Fruit fly (Drosophila melanogaster): Measurements from ENCODE around the gene Mtp.

The Mtp gene

dm6 chr2L:20891188-20891587 lies 31.5 kb downstream of the Mtp start:
- TF ChIP-seq Pif1A (GFP tag; optimal IDR thresholded peaks at IDR 0.05), result peak; percentile 29
- TF ChIP-seq CG17806 (tag; optimal IDR thresholded peaks at IDR 0.05), result no peak
- TF ChIP-seq Pif1B (GFP tag; optimal IDR thresholded peaks at IDR 0.05), result no peak
- peak; percentile 77 for TF ChIP-seq CG4496 (GFP tag; IDR thresholded peaks at IDR 0.05)
- TF ChIP-seq CG8159 (tag; optimal IDR thresholded peaks at IDR 0.05), result peak; percentile 9
- peak; percentile 38 for TF ChIP-seq CG34367 (tag; optimal IDR thresholded peaks at IDR 0.05)
- TF ChIP-seq Snoo (tag; optimal IDR thresholded peaks at IDR 0.05), result no peak
- peak; percentile 40 for TF ChIP-seq CG8301 (tag; optimal IDR thresholded peaks at IDR 0.05)
- peak; percentile 73 for TF ChIP-seq CG12605 (GFP tag; IDR thresholded peaks at IDR 0.05)
- TF ChIP-seq fd96Ca (GFP tag; IDR thresholded peaks at IDR 0.05), result no peak; the same call in 2 of the 3 replicates
- TF ChIP-seq CG15710 (tag; optimal IDR thresholded peaks at IDR 0.05), result peak; percentile 9
- TF ChIP-seq rn (GFP tag; IDR thresholded peaks at IDR 0.05), result no peak
- peak; percentile 58 for TF ChIP-seq CG14655 (GFP tag; optimal IDR thresholded peaks at IDR 0.05)
- TF ChIP-seq CG32121 (GFP tag; IDR thresholded peaks at IDR 0.05), result peak; percentile 16; the same call in 1 of the 2 replicates
- TF ChIP-seq Ets98B (GFP tag; IDR thresholded peaks at IDR 0.05), result peak; percentile 61
- TF ChIP-seq D1 (tag; optimal IDR thresholded peaks at IDR 0.05), result peak; percentile 43
- TF ChIP-seq CG13204 (GFP tag; optimal IDR thresholded peaks at IDR 0.05), result no peak
- TF ChIP-seq gl (tag; optimal IDR thresholded peaks at IDR 0.05), result peak; percentile 59

dm6 chr2L:20889857-20890606 lies 32.6 kb downstream of the Mtp start:
- TF ChIP-seq CG8301 (tag; optimal IDR thresholded peaks at IDR 0.05) (peak; percentile 2), CG34367 (tag; optimal IDR thresholded peaks at IDR 0.05) (no peak), CG32121 (GFP tag; IDR thresholded peaks at IDR 0.05) (peak; percentile 65), fd96Ca (GFP tag; IDR thresholded peaks at IDR 0.05) (0 out of 3 replicates have a peak, but pooled peaks have one; percentile 32)

- TF ChIP-seq CG34367 (tag; optimal IDR thresholded peaks at IDR 0.05), result no peak
- no peak for TF ChIP-seq EcR (GFP tag; optimal IDR thresholded peaks at IDR 0.05)
- no peak for TF ChIP-seq CG12605 (GFP tag; IDR thresholded peaks at IDR 0.05)
- no peak for TF ChIP-seq CG10348 (GFP tag; IDR thresholded peaks at IDR 0.05)
- no peak for TF ChIP-seq CG8159 (tag; optimal IDR thresholded peaks at IDR 0.05)
- no peak for TF ChIP-seq CG32121 (GFP tag; IDR thresholded peaks at IDR 0.05)
- no peak for TF ChIP-seq Ets98B (GFP tag; IDR thresholded peaks at IDR 0.05)
- TF ChIP-seq fd96Ca (GFP tag; IDR thresholded peaks at IDR 0.05), result no peak
- TF ChIP-seq Pif1B (GFP tag; optimal IDR thresholded peaks at IDR 0.05), result no peak
- no peak for TF ChIP-seq CG14655 (GFP tag; optimal IDR thresholded peaks at IDR 0.05)
- no peak for TF ChIP-seq CG4496 (GFP tag; IDR thresholded peaks at IDR 0.05)
- TF ChIP-seq rn (GFP tag; IDR thresholded peaks at IDR 0.05), result no peak
- TF ChIP-seq CG8301 (tag; optimal IDR thresholded peaks at IDR 0.05), result no peak
- no peak for TF ChIP-seq CG13204 (GFP tag; optimal IDR thresholded peaks at IDR 0.05)
- no peak for TF ChIP-seq CG17806 (tag; optimal IDR thresholded peaks at IDR 0.05)
Measured at dm6 chr2L:20887273-20887672, 35.4 kb downstream of the Mtp start.

dm6 chr2L:20885889-20886507 lies 36.7 kb downstream of the Mtp start:
- TF ChIP-seq fd96Ca (GFP tag; IDR thresholded peaks at IDR 0.05) (peak; percentile 6; the same call in 1 of the 3 replicates), CG9948 (tag; optimal IDR thresholded peaks at IDR 0.05) (no peak), gl (tag; optimal IDR thresholded peaks at IDR 0.05) (no peak)

- TF ChIP-seq Pif1B (GFP tag; optimal IDR thresholded peaks at IDR 0.05), result no peak
- TF ChIP-seq CG34367 (tag; optimal IDR thresholded peaks at IDR 0.05), result no peak
- TF ChIP-seq fd96Ca (GFP tag; IDR thresholded peaks at IDR 0.05), result 0 out of 3 replicates have a peak, but pooled peaks have one; percentile 18
- no peak for TF ChIP-seq CG12605 (GFP tag; IDR thresholded peaks at IDR 0.05)
Measured at dm6 chr2L:20883624-20884220, 39.0 kb downstream of the Mtp start.

- TF ChIP-seq EcR (GFP tag; optimal IDR thresholded peaks at IDR 0.05) (no peak), Pif1B (GFP tag; optimal IDR thresholded peaks at IDR 0.05) (no peak), CG9948 (tag; optimal IDR thresholded peaks at IDR 0.05) (no peak), CG17806 (tag; optimal IDR thresholded peaks at IDR 0.05) (no peak), CG8159 (tag; optimal IDR thresholded peaks at IDR 0.05) (no peak), fd96Ca (GFP tag; IDR thresholded peaks at IDR 0.05) (no peak), CG13204 (GFP tag; optimal IDR thresholded peaks at IDR 0.05) (no peak), D1 (tag; optimal IDR thresholded peaks at IDR 0.05) (no peak), rn (GFP tag; IDR thresholded peaks at IDR 0.05) (no peak), CG8301 (tag; optimal IDR thresholded peaks at IDR 0.05) (no peak), Pif1A (GFP tag; optimal IDR thresholded peaks at IDR 0.05) (no peak), CG10348 (GFP tag; IDR thresholded peaks at IDR 0.05) (no peak), gl (tag; optimal IDR thresholded peaks at IDR 0.05) (no peak), CG15710 (tag; optimal IDR thresholded peaks at IDR 0.05) (no peak), Ets98B (GFP tag; IDR thresholded peaks at IDR 0.05) (no peak), Snoo (tag; optimal IDR thresholded peaks at IDR 0.05) (no peak), CG34367 (tag; optimal IDR thresholded peaks at IDR 0.05) (no peak)
Measured at dm6 chr2L:20883097-20883496, 39.6 kb downstream of the Mtp start.
